Worm (Caenorhabditis elegans) whole organism, mixed stage, embryonic: ENCODE data around the gene Y111B2A.1.

Experiments used
- snpc-4 ChIP-seq: fragments of 150-350 bp; optimal IDR thresholded peaks from 2 replicates; lab custom pipeline; 2014; ENCODE audit warnings: missing biosample characterization, missing genetic modification characterization
- unc-62 ChIP-seq: fragments of 150-350 bp; optimal IDR thresholded peaks from 2 replicates; lab custom pipeline; 2014; ENCODE audit warnings: missing biosample characterization, missing genetic modification reagents, missing genetic modification characterization
- ztf-11 ChIP-seq: fragments of 150-350 bp; optimal IDR thresholded peaks from 2 replicates; lab custom pipeline; 2014; ENCODE audit warnings: missing biosample characterization, missing genetic modification characterization

- TF ChIP-seq ztf-11 (tag; lab: Kevin White, UChicago): no peak
- TF ChIP-seq unc-62 (GFP tag; lab: Kevin White, UChicago): no peak
- TF ChIP-seq snpc-4 (tag; lab: Kevin White, UChicago): no peak
Measured at ce11 chrIII:12445991-12446502, 49.4 kb downstream of the Y111B2A.1 start, which contains the start of gene Y49E10.18.
